Worm (Caenorhabditis elegans) whole organism, mixed stage, embryonic: ENCODE measurements around the gene F41B5.12.

Source experiments
- ceh-39 ChIP-seq: fragments of 150-350 bp; optimal IDR thresholded peaks from 2 replicates; lab custom pipeline; 2014; ENCODE audit warnings: missing biosample characterization, missing genetic modification characterization
- mls-2 ChIP-seq: sonication (generic microtip); optimal IDR thresholded peaks from 2 replicates; lab custom pipeline; 2016; ENCODE audit warnings: mild to moderate bottlenecking, missing genetic modification characterization, moderate library complexity, missing compliant biosample characterization
- nhr-237 ChIP-seq: fragments of 150-350 bp; optimal IDR thresholded peaks from 2 replicates; lab custom pipeline; 2014; ENCODE audit warnings: missing biosample characterization, missing genetic modification characterization
- pha-4 ChIP-seq: fragments of 150-350 bp; optimal IDR thresholded peaks from 2 replicates; lab custom pipeline; 2018; ENCODE audit warnings: missing biosample characterization, missing genetic modification reagents, missing genetic modification characterization
- snpc-4 ChIP-seq: fragments of 150-350 bp; optimal IDR thresholded peaks from 2 replicates; lab custom pipeline; 2014; ENCODE audit warnings: missing biosample characterization, missing genetic modification characterization
- unc-120 ChIP-seq: sonication (generic microtip); optimal IDR thresholded peaks from 2 replicates; lab custom pipeline; 2017; ENCODE audit warnings: missing genetic modification characterization, missing compliant biosample characterization; ENCODE audit not compliant: poor library complexity, severe bottlenecking
- ztf-11 ChIP-seq: fragments of 150-350 bp; optimal IDR thresholded peaks from 2 replicates; lab custom pipeline; 2014; ENCODE audit warnings: missing biosample characterization, missing genetic modification characterization

ce11 chrV:2211936-2212335 lies 48.8 kb upstream of the F41B5.12 start, which contains the start of gene nhr-133:
- TF ChIP-seq unc-120 (tag; lab: Kevin White, UChicago) (no peak), mls-2 (tag; lab: Kevin White, UChicago) (no peak), nhr-237 (tag; lab: Kevin White, UChicago) (no peak), pha-4 (no peak), ceh-39 (tag; lab: Kevin White, UChicago) (no peak), ztf-11 (no peak), snpc-4 (tag; lab: Kevin White, UChicago) (no peak)
